Worm (Caenorhabditis elegans) whole organism, L3 larva: Measurements from ENCODE around the gene F53C11.5.

Experiments
- R02D3.7 ChIP-seq: fragments of 150-350 bp; optimal IDR thresholded peaks from 2 replicates; lab custom pipeline; 2014; ENCODE audit warnings: missing biosample characterization, missing genetic modification characterization
- ZK546.5 ChIP-seq: sonication (generic microtip); optimal IDR thresholded peaks from 2 replicates; lab custom pipeline; 2017; ENCODE audit warnings: missing biosample characterization, missing genetic modification characterization
- aly-2 ChIP-seq: fragments of 150-350 bp; optimal IDR thresholded peaks from 2 replicates; lab custom pipeline; 2014; ENCODE audit warnings: missing biosample characterization, missing genetic modification characterization
- ama-1 ChIP-seq: fragments of 150-350 bp; optimal IDR thresholded peaks from 2 replicates; lab custom pipeline; 2018
- ceh-16 ChIP-seq: sonication (generic microtip); optimal IDR thresholded peaks from 2 replicates; lab custom pipeline; 2017; ENCODE audit warnings: missing biosample characterization, missing genetic modification characterization
- ceh-28 ChIP-seq: fragments of 150-350 bp; optimal IDR thresholded peaks from 2 replicates; lab custom pipeline; 2014; ENCODE audit warnings: missing biosample characterization, missing genetic modification reagents, missing genetic modification characterization
- ceh-82 ChIP-seq: fragments of 150-350 bp; optimal IDR thresholded peaks from 2 replicates; lab custom pipeline; 2014; ENCODE audit warnings: missing biosample characterization, missing genetic modification characterization
- ceh-9 ChIP-seq: sonication (generic microtip); optimal IDR thresholded peaks from 2 replicates; lab custom pipeline; 2018; ENCODE audit warnings: missing biosample characterization, missing genetic modification characterization
- daf-12 ChIP-seq: fragments of 150-350 bp; optimal IDR thresholded peaks from 2 replicates; lab custom pipeline; 2014; ENCODE audit warnings: missing biosample characterization, missing genetic modification reagents, missing genetic modification characterization
- egl-27 ChIP-seq: sonication (generic microtip); optimal IDR thresholded peaks from 4 replicates; lab custom pipeline; 2017; ENCODE audit warnings: missing biosample characterization, missing genetic modification reagents, missing genetic modification characterization
- egl-5 ChIP-seq: fragments of 150-350 bp; optimal IDR thresholded peaks from 2 replicates; lab custom pipeline; 2017; ENCODE audit warnings: missing biosample characterization, missing genetic modification reagents, missing genetic modification characterization, inconsistent platforms
- elt-1 ChIP-seq: fragments of 150-350 bp; optimal IDR thresholded peaks from 2 replicates; lab custom pipeline; 2014; ENCODE audit warnings: missing biosample characterization, missing genetic modification characterization
- elt-2 ChIP-seq: sonication (generic microtip); optimal IDR thresholded peaks from 2 replicates; lab custom pipeline; 2016; ENCODE audit warnings: missing genetic modification reagents, mild to moderate bottlenecking, missing genetic modification characterization, missing compliant biosample characterization
- elt-3 ChIP-seq, 3 experiments: fragments of 150-350 bp in 1 of 3; sonication (generic microtip) in 2 of 3; optimal IDR thresholded peaks; 2 replicates in 2 of 3; 4 replicates in 1 of 3; lab custom pipeline; 2014 to 2017; ENCODE audit warnings: missing biosample characterization in 3 of 3, missing genetic modification characterization in 3 of 3
- eor-1 ChIP-seq, 2 experiments: fragments of 150-350 bp; optimal IDR thresholded peaks; 2 replicates each; lab custom pipeline; 2014 to 2018; ENCODE audit warnings: missing biosample characterization in 2 of 2, missing genetic modification characterization in 2 of 2
- fkh-10 ChIP-seq: sonication (generic microtip); optimal IDR thresholded peaks from 2 replicates; lab custom pipeline; 2017; ENCODE audit warnings: missing biosample characterization, missing genetic modification reagents, missing genetic modification characterization
- fkh-2 ChIP-seq: fragments of 150-350 bp; optimal IDR thresholded peaks from 2 replicates; lab custom pipeline; 2014; ENCODE audit warnings: missing biosample characterization, missing genetic modification reagents, missing genetic modification characterization
- fos-1 ChIP-seq: fragments of 150-350 bp; optimal IDR thresholded peaks from 2 replicates; lab custom pipeline; 2014; ENCODE audit warnings: missing biosample characterization, missing genetic modification characterization
- hmg-11 ChIP-seq: sonication (generic microtip); optimal IDR thresholded peaks from 2 replicates; lab custom pipeline; 2016; ENCODE audit warnings: missing genetic modification characterization, missing compliant biosample characterization
- jun-1 ChIP-seq: fragments of 150-350 bp; optimal IDR thresholded peaks from 2 replicates; lab custom pipeline; 2014; ENCODE audit warnings: missing biosample characterization, missing genetic modification reagents, missing genetic modification characterization
- lin-15B ChIP-seq: fragments of 150-350 bp; optimal IDR thresholded peaks from 2 replicates; lab custom pipeline; 2014; ENCODE audit warnings: missing biosample characterization, missing genetic modification characterization
- lin-39 ChIP-seq: fragments of 150-350 bp; optimal IDR thresholded peaks from 2 replicates; lab custom pipeline; 2018; ENCODE audit warnings: missing biosample characterization, missing genetic modification reagents, missing genetic modification characterization
- lsy-12 ChIP-seq: sonication (generic microtip); optimal IDR thresholded peaks from 2 replicates; lab custom pipeline; 2016; ENCODE audit warnings: mild to moderate bottlenecking, missing genetic modification characterization, missing compliant biosample characterization
- mdl-1 ChIP-seq: fragments of 150-350 bp; optimal IDR thresholded peaks from 2 replicates; lab custom pipeline; 2014; ENCODE audit warnings: missing biosample characterization, missing genetic modification characterization
- mml-1 ChIP-seq: fragments of 150-350 bp; sonication (generic microtip); optimal IDR thresholded peaks from 3 replicates; lab custom pipeline; 2014; ENCODE audit warnings: missing biosample characterization, missing genetic modification characterization
- nfya-1 ChIP-seq: sonication (generic microtip); optimal IDR thresholded peaks from 2 replicates; lab custom pipeline; 2017; ENCODE audit warnings: missing genetic modification characterization, mild to moderate bottlenecking, missing compliant biosample characterization, antibody characterized with exemption, moderate library complexity; ENCODE audit not compliant: insufficient read depth
- nhr-11 ChIP-seq: fragments of 150-350 bp; optimal IDR thresholded peaks from 2 replicates; lab custom pipeline; 2014; ENCODE audit warnings: missing biosample characterization, missing genetic modification characterization
- nhr-12 ChIP-seq: fragments of 150-350 bp; optimal IDR thresholded peaks from 2 replicates; lab custom pipeline; 2014; ENCODE audit warnings: missing biosample characterization, missing genetic modification characterization
- nhr-23 ChIP-seq: fragments of 150-350 bp; optimal IDR thresholded peaks from 2 replicates; lab custom pipeline; 2014; ENCODE audit warnings: missing biosample characterization, missing genetic modification reagents, missing genetic modification characterization
- nhr-237 ChIP-seq: fragments of 150-350 bp; optimal IDR thresholded peaks from 2 replicates; lab custom pipeline; 2014; ENCODE audit warnings: missing biosample characterization, missing genetic modification characterization
- nhr-25 ChIP-seq: sonication (generic microtip); optimal IDR thresholded peaks from 2 replicates; lab custom pipeline; 2017; ENCODE audit warnings: missing biosample characterization, missing genetic modification characterization
- nhr-28 ChIP-seq: fragments of 150-350 bp; optimal IDR thresholded peaks from 2 replicates; lab custom pipeline; 2014; ENCODE audit warnings: missing biosample characterization, missing genetic modification characterization
- nhr-43 ChIP-seq: sonication (generic microtip); optimal IDR thresholded peaks from 2 replicates; lab custom pipeline; 2016; ENCODE audit warnings: mild to moderate bottlenecking, missing genetic modification characterization, missing compliant biosample characterization; ENCODE audit not compliant: poor library complexity, severe bottlenecking
- nhr-67 ChIP-seq: fragments of 150-350 bp; optimal IDR thresholded peaks from 2 replicates; lab custom pipeline; 2014; ENCODE audit warnings: missing biosample characterization, missing genetic modification characterization
- nhr-76 ChIP-seq: fragments of 150-350 bp; sonication (generic microtip); optimal IDR thresholded peaks from 5 replicates; lab custom pipeline; 2014; ENCODE audit warnings: missing biosample characterization, missing genetic modification characterization
- nhr-77 ChIP-seq: fragments of 150-350 bp; optimal IDR thresholded peaks from 2 replicates; lab custom pipeline; 2014; ENCODE audit warnings: missing biosample characterization, missing genetic modification characterization
- pha-4 ChIP-seq: fragments of 150-350 bp; optimal IDR thresholded peaks from 2 replicates; lab custom pipeline; 2014; ENCODE audit warnings: missing biosample characterization, missing genetic modification reagents, missing genetic modification characterization
- pqm-1 ChIP-seq: fragments of 150-350 bp; optimal IDR thresholded peaks from 2 replicates; lab custom pipeline; 2017; ENCODE audit warnings: missing biosample characterization, missing genetic modification characterization, inconsistent platforms
- sea-2 ChIP-seq: fragments of 150-350 bp; sonication (generic microtip); optimal IDR thresholded peaks from 4 replicates; lab custom pipeline; 2014; ENCODE audit warnings: missing biosample characterization, missing genetic modification reagents, missing genetic modification characterization
- skn-1 ChIP-seq: fragments of 150-350 bp; optimal IDR thresholded peaks from 2 replicates; lab custom pipeline; 2014; ENCODE audit warnings: missing biosample characterization, missing genetic modification characterization
- snpc-4 ChIP-seq: fragments of 150-350 bp; optimal IDR thresholded peaks from 2 replicates; lab custom pipeline; 2014; ENCODE audit warnings: missing biosample characterization, missing genetic modification characterization
- tbx-2 ChIP-seq: sonication (generic microtip); optimal IDR thresholded peaks from 2 replicates; lab custom pipeline; 2016; ENCODE audit warnings: mild to moderate bottlenecking, missing genetic modification characterization, missing compliant biosample characterization
- unc-39 ChIP-seq: sonication (generic microtip); optimal IDR thresholded peaks from 4 replicates; lab custom pipeline; 2017; ENCODE audit warnings: missing biosample characterization, missing genetic modification characterization
- unc-62 ChIP-seq: fragments of 150-350 bp; sonication (generic microtip); optimal IDR thresholded peaks from 4 replicates; lab custom pipeline; 2014; ENCODE audit warnings: missing biosample characterization, missing genetic modification reagents, missing genetic modification characterization
- zag-1 ChIP-seq: fragments of 150-350 bp; optimal IDR thresholded peaks from 2 replicates; lab custom pipeline; 2014; ENCODE audit warnings: missing biosample characterization, missing genetic modification characterization
- ztf-11 ChIP-seq: fragments of 150-350 bp; optimal IDR thresholded peaks from 2 replicates; lab custom pipeline; 2014; ENCODE audit warnings: missing biosample characterization, missing genetic modification characterization
- ztf-4 ChIP-seq: fragments of 150-350 bp; optimal IDR thresholded peaks from 2 replicates; lab custom pipeline; 2014; ENCODE audit warnings: missing biosample characterization, missing genetic modification characterization

Gene F53C11.5

DNA sequence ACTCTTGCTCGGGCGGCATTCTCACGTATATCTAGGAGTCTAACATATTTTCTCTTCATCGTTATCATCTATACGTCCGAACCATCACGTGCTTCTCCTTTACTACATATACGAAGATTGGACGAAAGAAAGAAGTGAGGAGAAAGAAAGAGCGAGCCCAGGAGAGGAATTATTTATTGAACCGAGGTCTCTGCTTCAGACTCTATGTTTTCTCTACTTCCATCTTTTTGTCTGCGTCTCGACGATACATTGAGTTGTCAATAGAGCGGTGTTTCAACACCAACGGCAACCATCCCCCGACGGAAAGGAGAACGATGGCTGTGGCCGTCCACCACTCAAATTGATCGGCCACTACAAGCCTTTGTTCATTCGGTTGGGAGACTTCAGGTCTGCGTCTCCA, 2.0 kb downstream of the F53C11.5 start:
- TF ChIP-seq nhr-237 (tag; lab: Kevin White, UChicago), result no peak
- peak; percentile 91 for TF ChIP-seq nhr-11 (tag; lab: Kevin White, UChicago)
- no peak for TF ChIP-seq zag-1
- TF ChIP-seq mml-1, result no peak
- no peak for TF ChIP-seq unc-39
- TF ChIP-seq elt-3 (tag; optimal IDR thresholded peaks at IDR 0.05; lab: Kevin White, UChicago), result no peak
- TF ChIP-seq jun-1 (tag; lab: Kevin White, UChicago), result peak; percentile 90
- TF ChIP-seq sea-2 (GFP tag; lab: Kevin White, UChicago), result no peak
- no peak for TF ChIP-seq nhr-67 (tag; lab: Kevin White, UChicago)
- peak; percentile 50 for TF ChIP-seq ceh-82
- TF ChIP-seq ceh-28 (tag; lab: Kevin White, UChicago), result peak; percentile 84
- TF ChIP-seq lin-15B, result peak; percentile 94
- peak; percentile 6 for TF ChIP-seq tbx-2 (tag; lab: Kevin White, UChicago)
- no peak for TF ChIP-seq aly-2 (tag; lab: Kevin White, UChicago)
- TF ChIP-seq egl-5, result peak; percentile 80
- TF ChIP-seq nhr-43 (tag; lab: Kevin White, UChicago), result peak; percentile 20
- TF ChIP-seq snpc-4 (tag; lab: Kevin White, UChicago), result peak; percentile 71
- peak; percentile 99 for TF ChIP-seq pha-4 (tag; lab: Kevin White, UChicago)
- peak; percentile 81 for TF ChIP-seq nhr-23 (tag; lab: Kevin White, UChicago)
- TF ChIP-seq ZK546.5, result no peak
- peak; percentile 96 for TF ChIP-seq lin-39
- no peak for TF ChIP-seq daf-12
- no peak for TF ChIP-seq ceh-9 (tag; lab: Kevin White, UChicago)
- TF ChIP-seq fkh-2 (tag; lab: Kevin White, UChicago), result peak; percentile 1
- no peak for TF ChIP-seq ztf-11
- TF ChIP-seq fos-1, result peak; percentile 0
- TF ChIP-seq nfya-1 (tag; lab: Kevin White, UChicago), result peak; percentile 95
- TF ChIP-seq ceh-16 (tag; lab: Kevin White, UChicago), result no peak
- peak; percentile 19 for TF ChIP-seq R02D3.7 (tag; lab: Kevin White, UChicago)
- no peak for TF ChIP-seq egl-27
- peak; percentile 44 for TF ChIP-seq mdl-1
- TF ChIP-seq pqm-1 (tag; lab: Kevin White, UChicago), result peak; percentile 79
- TF ChIP-seq lsy-12, result peak; percentile 81
- no peak for TF ChIP-seq nhr-12 (tag; lab: Kevin White, UChicago)
- no peak for TF ChIP-seq eor-1 (tag; optimal IDR thresholded peaks at IDR 0.05; lab: Kevin White, UChicago)
- TF ChIP-seq nhr-28, result no peak
- no peak for TF ChIP-seq nhr-76
- peak; percentile 29 for TF ChIP-seq skn-1 (tag; lab: Kevin White, UChicago)
- TF ChIP-seq nhr-25 (tag; lab: Kevin White, UChicago), result peak; percentile 84
- peak; percentile 25 for TF ChIP-seq fkh-10 (GFP tag; lab: Kevin White, UChicago)
- peak; percentile 88 for TF ChIP-seq hmg-11 (tag; lab: Kevin White, UChicago)
- TF ChIP-seq ama-1 (lab: Kevin White, UChicago), result peak; percentile 76
- TF ChIP-seq ztf-4 (tag; lab: Kevin White, UChicago), result no peak
- TF ChIP-seq nhr-77 (tag; lab: Kevin White, UChicago), result no peak
- TF ChIP-seq elt-2 (tag; lab: Kevin White, UChicago), result peak; percentile 87
- TF ChIP-seq elt-1 (tag; lab: Kevin White, UChicago), result no peak
- TF ChIP-seq unc-62, result peak; percentile 60

ce11 chrV:13790117-13790516, 2.8 kb downstream of the F53C11.5 start:
- TF ChIP-seq mdl-1 (no peak), egl-27 (no peak), fos-1 (no peak), egl-5 (no peak), R02D3.7 (tag; lab: Kevin White, UChicago) (no peak), unc-39 (no peak), jun-1 (tag; lab: Kevin White, UChicago) (no peak), unc-62 (no peak), nhr-237 (tag; lab: Kevin White, UChicago) (no peak), nhr-23 (tag; lab: Kevin White, UChicago) (no peak), nhr-11 (tag; lab: Kevin White, UChicago) (no peak), nhr-25 (tag; lab: Kevin White, UChicago) (no peak), elt-2 (tag; lab: Kevin White, UChicago) (no peak), nfya-1 (tag; lab: Kevin White, UChicago) (no peak), tbx-2 (tag; lab: Kevin White, UChicago) (no peak), ceh-28 (tag; lab: Kevin White, UChicago) (no peak), nhr-12 (tag; lab: Kevin White, UChicago) (no peak), lin-39 (no peak), lin-15B (no peak)
